Worm (Caenorhabditis elegans) whole organism, late embryonic: Measurements from ENCODE around the gene pgam-5.
A peak's percentile ranks its signal among the peaks of the same experiment; 100 is the strongest.

Source experiments
- F13H6.1 ChIP-seq: sonication (generic microtip); optimal IDR thresholded peaks from 2 replicates; lab custom pipeline; 2016; ENCODE audit warnings: missing genetic modification characterization, missing compliant biosample characterization
- Y22D7AL.16 ChIP-seq: sonication (generic microtip); optimal IDR thresholded peaks from 2 replicates; lab custom pipeline; 2016; ENCODE audit warnings: missing genetic modification characterization, missing compliant biosample characterization
- ahr-1 ChIP-seq: sonication (generic microtip); optimal IDR thresholded peaks from 2 replicates; lab custom pipeline; 2016; ENCODE audit warnings: missing genetic modification characterization, missing compliant biosample characterization
- ama-1 ChIP-seq: fragments of 150-350 bp; optimal IDR thresholded peaks from 2 replicates; lab custom pipeline; 2014
- ceh-18 ChIP-seq: sonication (generic microtip); optimal IDR thresholded peaks from 2 replicates; lab custom pipeline; 2016; ENCODE audit warnings: missing genetic modification characterization, missing compliant biosample characterization
- ceh-19 ChIP-seq: fragments of 200-800 bp; sonication (Bioruptor generic); optimal IDR thresholded peaks from 2 replicates; lab custom pipeline; 2018; ENCODE audit warnings: mild to moderate bottlenecking, missing genetic modification characterization, missing compliant biosample characterization
- ceh-2 ChIP-seq: sonication (generic microtip); optimal IDR thresholded peaks from 2 replicates; lab custom pipeline; 2016; ENCODE audit warnings: missing genotype, missing genetic modification characterization, missing compliant biosample characterization
- ceh-22 ChIP-seq: sonication (generic microtip); optimal IDR thresholded peaks from 2 replicates; lab custom pipeline; 2017; ENCODE audit warnings: missing biosample characterization, missing genetic modification characterization
- ceh-31 ChIP-seq: sonication (generic microtip); optimal IDR thresholded peaks from 2 replicates; lab custom pipeline; 2016; ENCODE audit warnings: missing genetic modification characterization, missing compliant biosample characterization
- ceh-6 ChIP-seq: fragments of 200-800 bp; sonication (Bioruptor generic); optimal IDR thresholded peaks from 2 replicates; lab custom pipeline; 2018; ENCODE audit warnings: mild to moderate bottlenecking, missing genetic modification characterization, missing compliant biosample characterization
- ceh-9 ChIP-seq: sonication (generic microtip); optimal IDR thresholded peaks from 2 replicates; lab custom pipeline; 2016; ENCODE audit warnings: mild to moderate bottlenecking, missing genetic modification characterization, inconsistent platforms, missing compliant biosample characterization
- dmd-4 ChIP-seq: sonication (generic microtip); optimal IDR thresholded peaks from 2 replicates; lab custom pipeline; 2016; ENCODE audit warnings: borderline replicate concordance, missing genetic modification characterization, missing compliant biosample characterization
- elt-2 ChIP-seq: sonication (generic microtip); optimal IDR thresholded peaks from 2 replicates; lab custom pipeline; 2016; ENCODE audit warnings: missing genetic modification reagents, missing genetic modification characterization, missing compliant biosample characterization
- fkh-10 ChIP-seq: fragments of 150-350 bp; optimal IDR thresholded peaks from 2 replicates; lab custom pipeline; 2014; ENCODE audit warnings: missing biosample characterization, missing genetic modification reagents, missing genetic modification characterization
- fkh-6 ChIP-seq: sonication (generic microtip); optimal IDR thresholded peaks from 2 replicates; lab custom pipeline; 2016; ENCODE audit warnings: missing genetic modification characterization, missing compliant biosample characterization
- gmeb-2 ChIP-seq: sonication (generic microtip); optimal IDR thresholded peaks from 2 replicates; lab custom pipeline; 2016; ENCODE audit warnings: missing genetic modification characterization, inconsistent platforms, missing compliant biosample characterization
- hlh-13 ChIP-seq: fragments of 200-800 bp; sonication (Bioruptor generic); optimal IDR thresholded peaks from 2 replicates; lab custom pipeline; 2018; ENCODE audit warnings: mild to moderate bottlenecking, missing genetic modification characterization, missing compliant biosample characterization
- lim-6 ChIP-seq: sonication (generic microtip); optimal IDR thresholded peaks from 2 replicates; lab custom pipeline; 2016; ENCODE audit warnings: missing genetic modification characterization, missing compliant biosample characterization
- mec-3 ChIP-seq: sonication (generic microtip); optimal IDR thresholded peaks from 2 replicates; lab custom pipeline; 2016; ENCODE audit warnings: borderline replicate concordance, missing genetic modification characterization, missing compliant biosample characterization
- nfya-1 ChIP-seq: sonication (generic microtip); optimal IDR thresholded peaks from 2 replicates; lab custom pipeline; 2017; ENCODE audit warnings: missing genetic modification characterization, mild to moderate bottlenecking, missing compliant biosample characterization, antibody characterized with exemption, moderate library complexity
- nhr-232 ChIP-seq: sonication (generic microtip); optimal IDR thresholded peaks from 2 replicates; lab custom pipeline; 2016; ENCODE audit warnings: missing genetic modification characterization, missing compliant biosample characterization
- npax-4 ChIP-seq: sonication (generic microtip); optimal IDR thresholded peaks from 2 replicates; lab custom pipeline; 2016; ENCODE audit warnings: missing genetic modification characterization, missing compliant biosample characterization
- odd-2 ChIP-seq: sonication (generic microtip); optimal IDR thresholded peaks from 2 replicates; lab custom pipeline; 2017; ENCODE audit warnings: antibody characterized with exemption, mild to moderate bottlenecking, missing genetic modification characterization, missing compliant biosample characterization
- pat-9 ChIP-seq: fragments of 200-800 bp; sonication (Bioruptor generic); optimal IDR thresholded peaks from 2 replicates; lab custom pipeline; 2018; ENCODE audit warnings: mild to moderate bottlenecking, missing genetic modification characterization, moderate library complexity, missing compliant biosample characterization
- pha-4 ChIP-seq: fragments of 150-350 bp; optimal IDR thresholded peaks from 2 replicates; lab custom pipeline; 2018; ENCODE audit warnings: missing biosample characterization, missing genetic modification reagents, missing genetic modification characterization
- rnt-1 ChIP-seq: sonication (generic microtip); optimal IDR thresholded peaks from 2 replicates; lab custom pipeline; 2016; ENCODE audit warnings: missing genetic modification characterization, missing compliant biosample characterization
- sox-2 ChIP-seq: fragments of 200-800 bp; sonication (Bioruptor generic); IDR thresholded peaks from 2 replicates; pipeline ENCODE4 v1.3.6; 2022; ENCODE audit warnings: missing genetic modification reagents, missing genetic modification characterization, missing compliant biosample characterization
- tbx-7 ChIP-seq: sonication (generic microtip); optimal IDR thresholded peaks from 2 replicates; lab custom pipeline; 2016; ENCODE audit warnings: missing genotype, missing genetic modification characterization, missing compliant biosample characterization
- ttx-3 ChIP-seq: sonication (generic microtip); optimal IDR thresholded peaks from 2 replicates; lab custom pipeline; 2016; ENCODE audit warnings: missing genetic modification reagents, missing genetic modification characterization, missing compliant biosample characterization
- unc-42 ChIP-seq: sonication (generic microtip); optimal IDR thresholded peaks from 2 replicates; lab custom pipeline; 2016; ENCODE audit warnings: missing genotype, missing genetic modification characterization, missing compliant biosample characterization
- unc-55 ChIP-seq: sonication (generic microtip); optimal IDR thresholded peaks from 2 replicates; lab custom pipeline; 2017; ENCODE audit warnings: missing biosample characterization, missing genetic modification reagents, missing genetic modification characterization
- zip-5 ChIP-seq: sonication (generic microtip); optimal IDR thresholded peaks from 2 replicates; lab custom pipeline; 2016; ENCODE audit warnings: missing genetic modification characterization, missing compliant biosample characterization

The pgam-5 gene

ce11 chrII:7640161-7640841 lies 41.7 kb upstream of the pgam-5 start:
- no peak for TF ChIP-seq F13H6.1 (tag; lab: Kevin White, UChicago)
- no peak for TF ChIP-seq odd-2 (tag; lab: Kevin White, UChicago)
- TF ChIP-seq ama-1 (lab: Kevin White, UChicago): no peak
- no peak for TF ChIP-seq fkh-6
- peak; percentile 9 for TF ChIP-seq unc-42 (tag; lab: Kevin White, UChicago)
- no peak for TF ChIP-seq npax-4 (tag; lab: Kevin White, UChicago)
- TF ChIP-seq sox-2: no peak
- TF ChIP-seq mec-3 (tag; lab: Kevin White, UChicago): no peak
- TF ChIP-seq unc-55 (GFP tag; lab: Kevin White, UChicago): no peak
- TF ChIP-seq pat-9 (tag; lab: Kevin White, UChicago): peak; percentile 1
- no peak for TF ChIP-seq tbx-7 (tag; lab: Kevin White, UChicago)
- TF ChIP-seq ceh-2 (tag; lab: Kevin White, UChicago): no peak
- TF ChIP-seq ceh-18 (tag; lab: Kevin White, UChicago): peak; percentile 72
- TF ChIP-seq fkh-10 (GFP tag; lab: Kevin White, UChicago): no peak

- TF ChIP-seq elt-2 (tag; lab: Kevin White, UChicago): peak; percentile 28
- TF ChIP-seq nhr-232 (tag; lab: Kevin White, UChicago): no peak
These were observed 40.5 kb upstream of the pgam-5 start for ce11 chrII:7639036-7639435.

ce11 chrII:7636941-7637340 lies 38.4 kb upstream of the pgam-5 start:
- TF ChIP-seq rnt-1 (tag; lab: Kevin White, UChicago): no peak
- TF ChIP-seq sox-2: no peak
- no peak for TF ChIP-seq npax-4 (tag; lab: Kevin White, UChicago)
- no peak for TF ChIP-seq pat-9 (tag; lab: Kevin White, UChicago)
- TF ChIP-seq ttx-3 (tag; lab: Kevin White, UChicago): no peak
- no peak for TF ChIP-seq lim-6
- no peak for TF ChIP-seq pha-4 (tag; lab: Kevin White, UChicago)
- no peak for TF ChIP-seq hlh-13 (GFP tag; lab: Kevin White, UChicago)
- TF ChIP-seq zip-5: no peak
- TF ChIP-seq nfya-1 (tag; lab: Kevin White, UChicago): no peak
- no peak for TF ChIP-seq tbx-7 (tag; lab: Kevin White, UChicago)
- TF ChIP-seq Y22D7AL.16 (tag; lab: Kevin White, UChicago): no peak
- no peak for TF ChIP-seq ceh-22 (tag; lab: Kevin White, UChicago)
- no peak for TF ChIP-seq ceh-31

- TF ChIP-seq ceh-6 (GFP tag; lab: Kevin White, UChicago): peak; percentile 3
- TF ChIP-seq gmeb-2: no peak
- TF ChIP-seq F13H6.1 (tag; lab: Kevin White, UChicago): no peak
- TF ChIP-seq ceh-18 (tag; lab: Kevin White, UChicago): peak; percentile 48
- peak; percentile 39 for TF ChIP-seq dmd-4 (tag; lab: Kevin White, UChicago)
- TF ChIP-seq ceh-9 (tag; lab: Kevin White, UChicago): peak; percentile 39
- TF ChIP-seq elt-2 (tag; lab: Kevin White, UChicago): no peak
- TF ChIP-seq ceh-31: peak; percentile 16
- TF ChIP-seq ceh-19 (GFP tag; lab: Kevin White, UChicago): no peak
These were observed 36.7 kb upstream of the pgam-5 start for ce11 chrII:7635296-7635695.

- TF ChIP-seq ceh-22 (tag; lab: Kevin White, UChicago) (no peak), nfya-1 (tag; lab: Kevin White, UChicago) (no peak), unc-42 (tag; lab: Kevin White, UChicago) (peak; percentile 59), pha-4 (tag; lab: Kevin White, UChicago) (no peak), ahr-1 (tag; lab: Kevin White, UChicago) (no peak)
These were observed 33.2 kb upstream of the pgam-5 start for ce11 chrII:7631677-7632210.
